Worm (Caenorhabditis elegans): ENCODE measurements around the gene srd-43.
A peak's percentile ranks its signal among the peaks of the same experiment; 100 is the strongest.

- no peak for TF ChIP-seq lsy-2 (tag; optimal IDR thresholded peaks at IDR 0.05)
- TF ChIP-seq unc-39 (tag; optimal IDR thresholded peaks at IDR 0.05), result no peak
- no peak for TF ChIP-seq nhr-111 (GFP tag; optimal IDR thresholded peaks at IDR 0.05)
- no peak for TF ChIP-seq gei-8 (GFP tag; optimal IDR thresholded peaks at IDR 0.05)
- TF ChIP-seq dve-1 (tag; optimal IDR thresholded peaks at IDR 0.05; ENCODE audit: insufficient read depth), result peak; percentile 24
- no peak for TF ChIP-seq snpc-1.2 (GFP tag; IDR thresholded peaks at IDR 0.05)
- no peak for TF ChIP-seq mdl-1 (tag; optimal IDR thresholded peaks at IDR 0.05)
- no peak for TF ChIP-seq nhr-76 (tag; optimal IDR thresholded peaks at IDR 0.05)
- TF ChIP-seq attf-4 (tag; optimal IDR thresholded peaks at IDR 0.05), result no peak
- TF ChIP-seq pha-4 (GFP tag; IDR thresholded peaks at IDR 0.05), result no peak
- TF ChIP-seq pha-4 (tag; optimal IDR thresholded peaks at IDR 0.05), result no peak
- TF ChIP-seq lin-13 (GFP tag; optimal IDR thresholded peaks at IDR 0.05), result no peak
- TF ChIP-seq spr-3 (GFP tag; optimal IDR thresholded peaks at IDR 0.05), result no peak
- TF ChIP-seq fkh-10 (GFP tag; optimal IDR thresholded peaks at IDR 0.05), result no peak
- TF ChIP-seq nhr-11 (tag; optimal IDR thresholded peaks at IDR 0.05), result no peak
Measured at ce11 chrX:13352164-13352563, 46.5 kb upstream of the srd-43 start.
